Worm (Caenorhabditis elegans): ENCODE results near the gene K01G5.10.

ce11 chrIII:10730510-10730909 is 27.8 kb downstream of the K01G5.10 start, which contains the start of gene tat-3:
- no peak for TF ChIP-seq klf-2 (GFP tag; conservative IDR thresholded peaks at IDR 0.05)
- TF ChIP-seq ztf-29 (GFP tag; IDR thresholded peaks at IDR 0.05) = no peak

All from whole organism, midembryonic.